Worm (Caenorhabditis elegans) whole organism, young adult: Measurements from ENCODE around the gene W04B5.3.
A peak's percentile ranks its signal among the peaks of the same experiment; 100 is the strongest.

ENCODE experiments used
- B0336.3 ChIP-seq: fragments of 200-800 bp; sonication (Bioruptor generic); IDR thresholded peaks from 2 replicates; pipeline ENCODE4 v1.3.6; 2022; ENCODE audit warnings: missing genetic modification characterization, missing compliant biosample characterization
- D2030.7 ChIP-seq: fragments of 200-800 bp; sonication (Bioruptor generic); IDR thresholded peaks from 2 replicates; pipeline ENCODE4 v1.3.6; 2022; ENCODE audit warnings: missing genetic modification reagents, missing genetic modification characterization, missing compliant biosample characterization
- F37B4.10 ChIP-seq: fragments of 200-800 bp; sonication (Bioruptor generic); IDR thresholded peaks from 2 replicates; pipeline ENCODE4 v1.3.6; 2022; ENCODE audit warnings: missing genetic modification characterization, missing compliant biosample characterization
- Y53G8AR.9 ChIP-seq: fragments of 200-800 bp; sonication (Bioruptor generic); conservative IDR thresholded peaks from 2 replicates; pipeline ENCODE4 v1.3.6; 2022; ENCODE audit warnings: missing genetic modification reagents, missing genetic modification characterization, missing compliant biosample characterization
- ama-1 ChIP-seq, 3 experiments: fragments of 150-350 bp in 1 of 3; sonication (generic microtip) in 2 of 3; optimal IDR thresholded peaks; 2 replicates each; lab custom pipeline; 2014 to 2018; ENCODE audit warnings: missing biosample characterization in 2 of 3, missing genetic modification characterization in 2 of 3, missing genetic modification reagents in 2 of 3
- atf-7 ChIP-seq: sonication (generic microtip); optimal IDR thresholded peaks from 2 replicates; lab custom pipeline; 2017; ENCODE audit warnings: mild to moderate bottlenecking, missing genetic modification characterization, missing compliant biosample characterization
- cebp-2 ChIP-seq: fragments of 200-800 bp; sonication (Bioruptor generic); IDR thresholded peaks from 2 replicates; pipeline ENCODE4 v1.3.6; 2022; ENCODE audit warnings: missing genetic modification characterization, missing compliant biosample characterization
- ceh-100 ChIP-seq: fragments of 200-800 bp; sonication (Bioruptor generic); IDR thresholded peaks from 2 replicates; pipeline ENCODE4 v1.3.6; 2022; ENCODE audit warnings: missing genetic modification reagents, missing genetic modification characterization, missing compliant biosample characterization
- ceh-58 ChIP-seq: fragments of 200-800 bp; sonication (Bioruptor generic); IDR thresholded peaks from 2 replicates; pipeline ENCODE4 v1.3.6; 2022; ENCODE audit warnings: missing genetic modification characterization, missing compliant biosample characterization
- ceh-79 ChIP-seq: sonication (generic microtip); optimal IDR thresholded peaks from 2 replicates; lab custom pipeline; 2017; ENCODE audit warnings: mild to moderate bottlenecking, missing genetic modification characterization, missing compliant biosample characterization
- chd-7 ChIP-seq: sonication (generic microtip); optimal IDR thresholded peaks from 2 replicates; lab custom pipeline; 2016; ENCODE audit warnings: mild to moderate bottlenecking, missing genetic modification characterization, moderate library complexity, missing compliant biosample characterization
- dox-1 ChIP-seq: fragments of 200-800 bp; sonication (Bioruptor generic); IDR thresholded peaks from 2 replicates; pipeline ENCODE4 v1.3.6; 2022; ENCODE audit warnings: missing genetic modification reagents, missing genetic modification characterization, missing compliant biosample characterization
- egl-18 ChIP-seq: fragments of 200-800 bp; sonication (Bioruptor generic); IDR thresholded peaks from 2 replicates; pipeline ENCODE4 v1.3.6; 2022; ENCODE audit warnings: missing genetic modification reagents, missing genetic modification characterization, missing compliant biosample characterization
- egl-44 ChIP-seq: fragments of 200-800 bp; sonication (Bioruptor generic); IDR thresholded peaks from 2 replicates; pipeline ENCODE4 v1.3.6; 2022; ENCODE audit warnings: missing genetic modification reagents, missing genetic modification characterization, missing compliant biosample characterization
- egrh-3 ChIP-seq: fragments of 200-800 bp; sonication (Bioruptor generic); IDR thresholded peaks from 2 replicates; pipeline ENCODE4 v1.3.6; 2022; ENCODE audit warnings: missing genetic modification reagents, missing genetic modification characterization, missing compliant biosample characterization
- ets-4 ChIP-seq: fragments of 200-800 bp; sonication (Bioruptor generic); optimal IDR thresholded peaks from 2 replicates; lab custom pipeline; 2018; ENCODE audit warnings: mild to moderate bottlenecking, missing genetic modification characterization, missing compliant biosample characterization
- hmg-1.2 ChIP-seq: fragments of 200-800 bp; sonication (Bioruptor generic); IDR thresholded peaks from 2 replicates; pipeline ENCODE4 v1.3.6; 2022; ENCODE audit warnings: missing genetic modification reagents, missing genetic modification characterization, missing compliant biosample characterization
- lag-1 ChIP-seq: fragments of 200-800 bp; sonication (Bioruptor generic); IDR thresholded peaks from 2 replicates; pipeline ENCODE4 v1.3.6; 2022; ENCODE audit warnings: missing genetic modification reagents, missing genetic modification characterization, missing compliant biosample characterization
- lin-35 ChIP-seq, 3 experiments: fragments of 150-350 bp in 2 of 3; sonication (generic microtip) in 1 of 3; optimal IDR thresholded peaks; 2 replicates each; lab custom pipeline; 2014 to 2018; ENCODE audit warnings: missing biosample characterization in 3 of 3, missing genetic modification characterization in 3 of 3, missing genetic modification reagents in 3 of 3
- lsl-1 ChIP-seq: fragments of 200-800 bp; sonication (Bioruptor generic); optimal IDR thresholded peaks from 2 replicates; lab custom pipeline; 2018; ENCODE audit warnings: mild to moderate bottlenecking, missing genetic modification characterization, moderate library complexity, missing compliant biosample characterization
- mcd-1 ChIP-seq: fragments of 200-800 bp; sonication (Bioruptor generic); IDR thresholded peaks from 2 replicates; pipeline ENCODE4 v1.3.6; 2022; ENCODE audit warnings: missing genetic modification reagents, missing genetic modification characterization, missing compliant biosample characterization
- nfya-2 ChIP-seq: fragments of 200-800 bp; sonication (Bioruptor generic); IDR thresholded peaks from 2 replicates; pipeline ENCODE4 v1.3.6; 2022; ENCODE audit warnings: missing genetic modification reagents, missing genetic modification characterization, missing compliant biosample characterization
- nhr-27 ChIP-seq: fragments of 200-800 bp; sonication (Bioruptor generic); optimal IDR thresholded peaks from 2 replicates; lab custom pipeline; 2018; ENCODE audit warnings: mild to moderate bottlenecking, missing genetic modification characterization, moderate library complexity, missing compliant biosample characterization
- snpc-4 ChIP-seq, 5 experiments: fragments of 150-350 bp in 1 of 5; sonication (generic microtip) in 4 of 5; optimal IDR thresholded peaks; 2 replicates each; lab custom pipeline; 2014 to 2018; ENCODE audit warnings: missing genetic modification characterization in 5 of 5, missing biosample characterization in 3 of 5, antibody characterized with exemption in 2 of 5, mild to moderate bottlenecking in 2 of 5, missing compliant biosample characterization in 2 of 5, missing genotype in 2 of 5, moderate library complexity in 2 of 5, missing genetic modification reagents in 1 of 5
- tlf-1 ChIP-seq: fragments of 200-800 bp; sonication (Bioruptor generic); optimal IDR thresholded peaks from 2 replicates; lab custom pipeline; 2018; ENCODE audit warnings: mild to moderate bottlenecking, missing genetic modification characterization, missing compliant biosample characterization
- zfh-2 ChIP-seq: fragments of 200-800 bp; sonication (Bioruptor generic); conservative IDR thresholded peaks from 2 replicates; pipeline ENCODE4 v1.3.6; 2022; ENCODE audit warnings: missing genetic modification reagents, missing genetic modification characterization, missing compliant biosample characterization
- zim-3 ChIP-seq: sonication (generic microtip); optimal IDR thresholded peaks from 2 replicates; lab custom pipeline; 2017; ENCODE audit warnings: mild to moderate bottlenecking, missing genetic modification characterization, moderate library complexity, missing compliant biosample characterization

The W04B5.3 gene

DNA sequence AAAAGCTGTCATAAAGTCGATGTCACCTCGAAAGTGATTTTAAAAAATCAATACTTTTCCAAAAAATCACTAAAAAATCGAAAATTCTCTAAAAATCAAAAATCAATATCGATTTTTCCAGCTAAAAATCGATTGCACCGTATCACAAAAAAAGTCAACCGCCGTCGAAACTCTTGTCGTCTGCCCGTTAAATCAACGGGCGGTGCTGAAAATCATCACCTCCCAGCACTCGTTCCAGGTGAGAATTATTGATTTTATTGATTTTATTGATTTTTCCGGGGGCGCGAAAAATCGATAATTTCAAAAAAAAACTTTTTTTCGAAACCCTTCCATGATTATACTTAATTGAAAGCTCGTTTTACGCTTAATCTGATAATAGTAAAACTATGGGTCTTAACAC, 1.2 kb downstream of the W04B5.3 start:
- TF ChIP-seq egl-44: no peak
- no peak for TF ChIP-seq tlf-1 (GFP tag; lab: Kevin White, UChicago)
- TF ChIP-seq lin-35 (GFP tag; optimal IDR thresholded peaks at IDR 0.05; lab: Kevin White, UChicago): no peak
- no peak for TF ChIP-seq Y53G8AR.9 (GFP tag; lab: Robert Waterston, UW)

ce11 chrIII:2421226-2421625, 2.9 kb downstream of the W04B5.3 start:
- 0 out of 2 replicates have a peak, but pooled peaks have one; percentile 15 for TF ChIP-seq zfh-2 (GFP tag; lab: Robert Waterston, UW)
- no peak for TF ChIP-seq lsl-1 (GFP tag; lab: Kevin White, UChicago)
- 0 out of 2 replicates have a peak, but pooled peaks have one; percentile 83 for TF ChIP-seq ceh-58 (GFP tag; lab: Robert Waterston, UW)

- TF ChIP-seq ceh-100 (GFP tag; lab: Robert Waterston, UW) (no peak), D2030.7 (GFP tag; lab: Robert Waterston, UW) (no peak), nhr-27 (no peak), chd-7 (tag; lab: Kevin White, UChicago) (no peak), atf-7 (tag; lab: Kevin White, UChicago) (no peak)
Measured at ce11 chrIII:2423638-2424037, 5.3 kb downstream of the W04B5.3 start.

- 0 out of 2 replicates have a peak, but pooled peaks have one; percentile 23 for TF ChIP-seq dox-1 (GFP tag; lab: Robert Waterston, UW)
- TF ChIP-seq ceh-79 (tag; lab: Kevin White, UChicago): peak; percentile 2
- peak; percentile 61 for TF ChIP-seq zim-3 (tag; lab: Kevin White, UChicago)
- 0 out of 2 replicates have a peak, but pooled peaks have one; percentile 57 for TF ChIP-seq F37B4.10 (GFP tag; lab: Robert Waterston, UW)
- 0 out of 2 replicates have a peak, but pooled peaks have one; percentile 8 for TF ChIP-seq mcd-1 (GFP tag; lab: Robert Waterston, UW)
- peak; percentile 90 for TF ChIP-seq egrh-3 (GFP tag; lab: Robert Waterston, UW)
- TF ChIP-seq snpc-4 (GFP tag; optimal IDR thresholded peaks at IDR 0.05; lab: Kevin White, UChicago): no peak
- no peak for TF ChIP-seq snpc-4 (tag; optimal IDR thresholded peaks at IDR 0.05; lab: Kevin White, UChicago)
- TF ChIP-seq ets-4 (GFP tag; lab: Kevin White, UChicago): no peak
- no peak for TF ChIP-seq B0336.3 (GFP tag; lab: Robert Waterston, UW)
- TF ChIP-seq zfh-2 (GFP tag; lab: Robert Waterston, UW): peak; percentile 93
- TF ChIP-seq, all 124 proteins: peak for 7
Measured at ce11 chrIII:2424783-2425329, 6.5 kb downstream of the W04B5.3 start.

DNA sequence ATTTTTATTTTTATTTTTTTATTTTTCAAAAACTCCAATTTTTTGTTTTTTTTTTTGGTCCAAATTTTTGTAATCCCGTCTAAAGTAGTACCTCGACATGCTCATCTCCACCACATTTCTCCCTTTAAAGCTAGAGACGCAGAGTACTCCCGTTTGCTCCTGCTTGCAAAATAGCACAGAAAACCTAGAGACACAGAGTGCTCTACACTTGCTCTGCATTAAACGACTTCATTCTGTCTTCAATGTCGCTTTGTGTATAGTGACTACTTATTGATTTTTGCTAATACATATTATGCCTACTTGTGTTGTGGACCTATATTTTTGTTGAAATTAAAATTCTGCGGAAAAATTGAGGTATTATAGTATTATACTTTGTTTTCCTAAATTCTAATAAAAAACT, 7.8 kb downstream of the W04B5.3 start, which contains the start of gene W04B5.8:
Gene W04B5.8, plus strand, starts transcription at position 195 of the 400 bp plus-strand sequence.
- TF ChIP-seq hmg-1.2 (GFP tag; lab: Robert Waterston, UW) (peak; percentile 76), egl-18 (no peak), nfya-2 (GFP tag; lab: Robert Waterston, UW) (no peak), ama-1 (optimal IDR thresholded peaks at IDR 0.05; lab: Kevin White, UChicago) (no peak), ama-1 (GFP tag; optimal IDR thresholded peaks at IDR 0.05; lab: Kevin White, UChicago) (no peak)
- TF ChIP-seq, all 124 proteins: peak for 1

- TF ChIP-seq F37B4.10 (GFP tag; lab: Robert Waterston, UW): no peak
- peak; percentile 56 for TF ChIP-seq hmg-1.2 (GFP tag; lab: Robert Waterston, UW)
- TF ChIP-seq cebp-2: no peak
- no peak for TF ChIP-seq lag-1
- no peak for TF ChIP-seq lin-35 (GFP tag; optimal IDR thresholded peaks at IDR 0.05; lab: Kevin White, UChicago)
Measured at ce11 chrIII:2432925-2433324, 14.6 kb downstream of the W04B5.3 start.
